Worm (Caenorhabditis elegans) whole organism, L1 larva: ENCODE measurements around the gene F43G6.7.

ENCODE experiments used
- Y116A8C.19 ChIP-seq: sonication (generic microtip); optimal IDR thresholded peaks from 2 replicates; lab custom pipeline; 2016; ENCODE audit warnings: missing compliant biosample characterization, missing genetic modification characterization, borderline replicate concordance
- blmp-1 ChIP-seq: fragments of 150-350 bp; optimal IDR thresholded peaks from 2 replicates; lab custom pipeline; 2014; ENCODE audit warnings: missing biosample characterization, missing genetic modification characterization
- ceh-88 ChIP-seq: fragments of 200-800 bp; sonication (Bioruptor generic); IDR thresholded peaks from 2 replicates; pipeline ENCODE4 v1.3.6; 2022; ENCODE audit warnings: missing genetic modification characterization, missing compliant biosample characterization
- ceh-90 ChIP-seq: sonication (generic microtip); optimal IDR thresholded peaks from 2 replicates; lab custom pipeline; 2016; ENCODE audit warnings: missing genetic modification characterization, missing compliant biosample characterization
- ces-1 ChIP-seq: fragments of 150-350 bp; optimal IDR thresholded peaks from 2 replicates; lab custom pipeline; 2014; ENCODE audit warnings: missing biosample characterization, missing genetic modification reagents, missing genetic modification characterization
- efl-1 ChIP-seq, 4 experiments: fragments of 150-350 bp; optimal IDR thresholded peaks in 3 of 4; peaks in 1 of 4; 1 replicate in 1 of 4; 2 replicates in 3 of 4; lab custom pipeline; 2014; ENCODE audit warnings: missing biosample characterization in 2 of 4, missing genetic modification characterization in 2 of 4, missing genetic modification reagents in 2 of 4
- egl-27 ChIP-seq, 2 experiments: fragments of 150-350 bp in 1 of 2; sonication (generic microtip); optimal IDR thresholded peaks; 3 replicates each; lab custom pipeline; 2017 to 2018; ENCODE audit warnings: missing biosample characterization in 2 of 2, missing genetic modification characterization in 2 of 2, missing genetic modification reagents in 2 of 2
- elt-2 ChIP-seq: sonication (generic microtip); optimal IDR thresholded peaks from 2 replicates; lab custom pipeline; 2016; ENCODE audit warnings: missing genetic modification characterization, mild to moderate bottlenecking, inconsistent platforms, missing compliant biosample characterization, missing genetic modification reagents
- fos-1 ChIP-seq: fragments of 150-350 bp; optimal IDR thresholded peaks from 2 replicates; lab custom pipeline; 2014; ENCODE audit warnings: missing biosample characterization, missing genetic modification characterization
- hlh-4 ChIP-seq: sonication (generic microtip); optimal IDR thresholded peaks from 2 replicates; lab custom pipeline; 2016; ENCODE audit warnings: mild to moderate bottlenecking, missing genetic modification characterization, missing compliant biosample characterization
- hpl-2 ChIP-seq: fragments of 150-350 bp; optimal IDR thresholded peaks from 2 replicates; lab custom pipeline; 2014; ENCODE audit warnings: missing biosample characterization, missing genetic modification reagents, missing genetic modification characterization
- irx-1 ChIP-seq: sonication (generic microtip); optimal IDR thresholded peaks from 2 replicates; lab custom pipeline; 2016; ENCODE audit warnings: missing genetic modification characterization, missing compliant biosample characterization
- isw-1 ChIP-seq: fragments of 200-800 bp; sonication (Bioruptor generic); IDR thresholded peaks from 2 replicates; pipeline ENCODE4 v1.3.6; 2022; ENCODE audit warnings: missing genetic modification characterization, missing compliant biosample characterization
- jun-1 ChIP-seq: fragments of 150-350 bp; optimal IDR thresholded peaks from 2 replicates; lab custom pipeline; 2014; ENCODE audit warnings: missing biosample characterization, missing genetic modification reagents, missing genetic modification characterization
- lin-15B ChIP-seq: fragments of 150-350 bp; sonication (generic microtip); optimal IDR thresholded peaks from 3 replicates; lab custom pipeline; 2014; ENCODE audit warnings: missing biosample characterization, missing genetic modification characterization
- lin-35 ChIP-seq, 2 experiments: fragments of 150-350 bp; optimal IDR thresholded peaks; 2 replicates each; lab custom pipeline; 2014; ENCODE audit warnings: missing biosample characterization in 2 of 2, missing genetic modification characterization in 2 of 2, missing genetic modification reagents in 2 of 2
- lin-39 ChIP-seq: fragments of 150-350 bp; optimal IDR thresholded peaks from 2 replicates; lab custom pipeline; 2014; ENCODE audit warnings: missing biosample characterization, missing genetic modification reagents, missing genetic modification characterization
- lir-3 ChIP-seq: sonication (generic microtip); optimal IDR thresholded peaks from 2 replicates; lab custom pipeline; 2016; ENCODE audit warnings: mild to moderate bottlenecking, missing genetic modification characterization, moderate library complexity, missing compliant biosample characterization; ENCODE audit not compliant: poor library complexity
- lsy-2 ChIP-seq, 2 experiments: fragments of 150-350 bp; optimal IDR thresholded peaks; 2 replicates each; lab custom pipeline; 2014; ENCODE audit warnings: missing biosample characterization in 2 of 2, missing genetic modification characterization in 2 of 2
- mef-2 ChIP-seq: fragments of 150-350 bp; optimal IDR thresholded peaks from 2 replicates; lab custom pipeline; 2014; ENCODE audit warnings: missing biosample characterization, missing genetic modification characterization
- mep-1 ChIP-seq: fragments of 150-350 bp; optimal IDR thresholded peaks from 2 replicates; lab custom pipeline; 2014; ENCODE audit warnings: missing biosample characterization, missing genetic modification characterization
- nhr-12 ChIP-seq: sonication (generic microtip); optimal IDR thresholded peaks from 2 replicates; lab custom pipeline; 2017; ENCODE audit warnings: missing biosample characterization, missing genetic modification characterization
- nhr-19 ChIP-seq: fragments of 200-800 bp; sonication (Bioruptor generic); conservative IDR thresholded peaks from 2 replicates; pipeline ENCODE4 v1.3.6; 2022; ENCODE audit warnings: missing genetic modification characterization, missing compliant biosample characterization
- nhr-237 ChIP-seq: fragments of 150-350 bp; optimal IDR thresholded peaks from 2 replicates; lab custom pipeline; 2014; ENCODE audit warnings: missing biosample characterization, missing genetic modification characterization
- nhr-77 ChIP-seq: fragments of 150-350 bp; optimal IDR thresholded peaks from 2 replicates; lab custom pipeline; 2014; ENCODE audit warnings: missing biosample characterization, missing genetic modification characterization
- nhr-84 ChIP-seq: sonication (generic microtip); optimal IDR thresholded peaks from 2 replicates; lab custom pipeline; 2017; ENCODE audit warnings: missing biosample characterization, missing genetic modification characterization
- nhr-85 ChIP-seq: sonication (generic microtip); peaks from one replicate; lab custom pipeline; 2016; ENCODE audit warnings: missing genetic modification characterization, inconsistent platforms, missing compliant biosample characterization
- pax-3 ChIP-seq: fragments of 200-800 bp; sonication (Bioruptor generic); optimal IDR thresholded peaks from 2 replicates; lab custom pipeline; 2018; ENCODE audit warnings: mild to moderate bottlenecking, missing genetic modification characterization, moderate library complexity, missing compliant biosample characterization
- pqm-1 ChIP-seq: sonication (generic microtip); optimal IDR thresholded peaks from 3 replicates; lab custom pipeline; 2017; ENCODE audit warnings: missing biosample characterization, missing genetic modification characterization
- skn-1 ChIP-seq: fragments of 150-350 bp; optimal IDR thresholded peaks from 2 replicates; lab custom pipeline; 2014; ENCODE audit warnings: missing biosample characterization, missing genetic modification characterization
- sox-4 ChIP-seq: sonication (generic microtip); optimal IDR thresholded peaks from 2 replicates; lab custom pipeline; 2016; ENCODE audit warnings: missing genetic modification characterization, missing compliant biosample characterization
- sptf-1 ChIP-seq: fragments of 150-350 bp; optimal IDR thresholded peaks from 2 replicates; lab custom pipeline; 2014; ENCODE audit warnings: missing biosample characterization, missing genetic modification characterization
- sup-37 ChIP-seq: fragments of 200-800 bp; sonication (Bioruptor generic); optimal IDR thresholded peaks from 2 replicates; lab custom pipeline; 2018; ENCODE audit warnings: mild to moderate bottlenecking, missing genetic modification characterization, missing compliant biosample characterization
- swsn-7 ChIP-seq: sonication (generic microtip); optimal IDR thresholded peaks from 2 replicates; lab custom pipeline; 2016; ENCODE audit warnings: missing genetic modification characterization, missing compliant biosample characterization
- tlp-1 ChIP-seq: fragments of 150-350 bp; optimal IDR thresholded peaks from 2 replicates; lab custom pipeline; 2014; ENCODE audit warnings: missing biosample characterization, missing genetic modification characterization
- unc-30 ChIP-seq: sonication (generic microtip); optimal IDR thresholded peaks from 2 replicates; lab custom pipeline; 2017; ENCODE audit warnings: missing biosample characterization, missing genetic modification characterization
- unc-62 ChIP-seq: fragments of 150-350 bp; optimal IDR thresholded peaks from 2 replicates; lab custom pipeline; 2014; ENCODE audit warnings: missing biosample characterization, missing genetic modification reagents, missing genetic modification characterization
- unc-86 ChIP-seq: sonication (generic microtip); optimal IDR thresholded peaks from 2 replicates; lab custom pipeline; 2016; ENCODE audit warnings: missing genetic modification characterization, missing compliant biosample characterization
- unc-98 ChIP-seq: fragments of 200-800 bp; sonication (Bioruptor generic); IDR thresholded peaks from 2 replicates; pipeline ENCODE4 v1.3.6; 2022; ENCODE audit warnings: missing genetic modification characterization, missing compliant biosample characterization
- vab-15 ChIP-seq: sonication (generic microtip); optimal IDR thresholded peaks from 2 replicates; lab custom pipeline; 2017; ENCODE audit warnings: missing genotype, mild to moderate bottlenecking, missing genetic modification characterization, missing compliant biosample characterization
- xbp-1 ChIP-seq: sonication (generic microtip); optimal IDR thresholded peaks from 2 replicates; lab custom pipeline; 2016; ENCODE audit warnings: missing genetic modification characterization, missing compliant biosample characterization
- zag-1 ChIP-seq: fragments of 150-350 bp; optimal IDR thresholded peaks from 2 replicates; lab custom pipeline; 2014; ENCODE audit warnings: missing biosample characterization, missing genetic modification characterization
- zip-4 ChIP-seq: fragments of 200-800 bp; sonication (Bioruptor generic); optimal IDR thresholded peaks from 2 replicates; lab custom pipeline; 2018; ENCODE audit warnings: mild to moderate bottlenecking, missing genetic modification characterization, moderate library complexity, missing compliant biosample characterization
- ztf-4 ChIP-seq: fragments of 150-350 bp; optimal IDR thresholded peaks from 2 replicates; lab custom pipeline; 2014; ENCODE audit warnings: missing biosample characterization, missing genetic modification characterization

The F43G6.7 gene

ce11 chrII:11761806-11762512 lies 48.6 kb upstream of the F43G6.7 start (continued):
- TF ChIP-seq zag-1 (tag; lab: Kevin White, UChicago): no peak
- no peak for TF ChIP-seq Y116A8C.19 (tag; lab: Kevin White, UChicago)
- no peak for TF ChIP-seq ces-1 (GFP tag; lab: Kevin White, UChicago)
- peak; percentile 91 for TF ChIP-seq ztf-4 (tag; lab: Kevin White, UChicago)
- no peak for TF ChIP-seq nhr-84 (tag; lab: Kevin White, UChicago)
- no peak for TF ChIP-seq sup-37 (GFP tag; lab: Kevin White, UChicago)
- TF ChIP-seq mep-1: peak; percentile 95
- TF ChIP-seq skn-1: peak; percentile 96
- peak; percentile 8 for TF ChIP-seq elt-2 (tag; lab: Kevin White, UChicago)
- no peak for TF ChIP-seq nhr-12 (tag; lab: Kevin White, UChicago)
- TF ChIP-seq unc-30: no peak
- peak in 1 of 2 experiments; percentile 89 for TF ChIP-seq lsy-2 (tag; optimal IDR thresholded peaks at IDR 0.05; lab: Kevin White, UChicago)
- no peak for TF ChIP-seq unc-98
- no peak for TF ChIP-seq lir-3 (tag; lab: Kevin White, UChicago)
- peak; percentile 52; the same call in 1 of the 2 replicates for TF ChIP-seq ceh-88 (GFP tag; lab: Robert Waterston, UW)
- no peak for TF ChIP-seq vab-15 (tag; lab: Kevin White, UChicago)
- TF ChIP-seq ceh-90 (tag; lab: Kevin White, UChicago): no peak
- no peak for TF ChIP-seq tlp-1 (tag; lab: Kevin White, UChicago)
- peak; percentile 31 for TF ChIP-seq pax-3 (tag; lab: Kevin White, UChicago)
- peak; percentile 31 for TF ChIP-seq swsn-7 (tag; lab: Kevin White, UChicago)
- no peak for TF ChIP-seq hlh-4 (tag; lab: Kevin White, UChicago)
- no peak for TF ChIP-seq blmp-1 (tag; lab: Kevin White, UChicago)
- no peak for TF ChIP-seq lin-15B (tag; lab: Kevin White, UChicago)
- no peak for TF ChIP-seq unc-62 (GFP tag; lab: Kevin White, UChicago)
- no peak for TF ChIP-seq hpl-2
- TF ChIP-seq lin-39 (tag; lab: Kevin White, UChicago): no peak
- TF ChIP-seq efl-1 (optimal IDR thresholded peaks at IDR 0.05; lab: Kevin White, UChicago): no peak
- TF ChIP-seq efl-1 (GFP tag; optimal IDR thresholded peaks at IDR 0.05 in 1 of 2; lab: Kevin White, UChicago): peak in 1 of 2 experiments; percentile 42
- TF ChIP-seq zip-4: no peak
- peak; percentile 43 for TF ChIP-seq nhr-85 (tag; lab: Kevin White, UChicago)
- peak; percentile 15 for TF ChIP-seq irx-1 (tag; lab: Kevin White, UChicago)
- no peak for TF ChIP-seq pqm-1 (tag; lab: Kevin White, UChicago)
- TF ChIP-seq fos-1 (tag; lab: Kevin White, UChicago): no peak
- TF ChIP-seq nhr-77 (tag; lab: Kevin White, UChicago): no peak
- peak; percentile 2 to 53 for TF ChIP-seq lin-35 (GFP tag; optimal IDR thresholded peaks at IDR 0.05; lab: Kevin White, UChicago)
- TF ChIP-seq nhr-237 (tag; lab: Kevin White, UChicago): no peak
- peak; percentile 41 for TF ChIP-seq nhr-19 (GFP tag; lab: Robert Waterston, UW)
- no peak for TF ChIP-seq sptf-1 (tag; lab: Kevin White, UChicago)
- no peak for TF ChIP-seq egl-27 (tag; optimal IDR thresholded peaks at IDR 0.05; lab: Kevin White, UChicago)
- TF ChIP-seq xbp-1 (tag; lab: Kevin White, UChicago): no peak
- no peak for TF ChIP-seq sox-4
- no peak for TF ChIP-seq jun-1 (tag; lab: Kevin White, UChicago)
- TF ChIP-seq unc-86 (tag; lab: Kevin White, UChicago): peak; percentile 21
- TF ChIP-seq mef-2: peak; percentile 56
- TF ChIP-seq isw-1 (GFP tag; lab: Robert Waterston, UW): peak; percentile 14; the same call in 1 of the 2 replicates
